Fruit fly (Drosophila melanogaster): Measurements from ENCODE around the gene Spag1.
A peak's percentile ranks its signal among the peaks of the same experiment; 100 is the strongest.

Gene Spag1

DNA sequence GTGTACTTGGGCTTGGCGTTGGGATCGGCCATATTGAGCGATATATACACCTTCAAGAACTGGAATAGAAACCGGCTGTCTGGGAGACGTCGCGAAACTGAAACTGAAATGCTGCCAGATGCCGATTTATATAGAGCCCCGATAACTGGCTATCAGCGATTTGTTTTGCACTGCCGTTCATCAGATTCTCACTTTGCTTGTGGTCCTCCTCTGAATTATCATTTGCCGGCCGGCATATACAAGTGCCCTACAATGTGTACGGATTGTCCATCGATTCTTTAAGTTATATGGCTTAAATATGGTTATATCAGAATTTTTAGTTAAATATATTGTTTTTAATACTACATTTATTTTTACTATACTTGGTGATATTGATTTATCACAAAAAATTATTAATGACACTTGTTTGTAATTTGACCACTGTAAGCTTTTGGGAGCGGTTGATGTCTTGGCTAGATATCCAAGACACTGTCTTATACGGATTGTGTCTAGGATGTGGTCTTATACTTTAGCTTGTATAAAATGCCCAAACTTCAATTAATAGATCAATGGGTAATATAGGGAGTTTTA is 40.9 kb downstream of the Spag1 start, which contains the start of gene CG31075 (continued):
- peak; percentile 53; the same call in 1 of the 3 replicates for TF ChIP-seq CG34422 (GFP tag; IDR thresholded peaks at IDR 0.05)
- TF ChIP-seq Chrac-16 (GFP tag; optimal IDR thresholded peaks at IDR 0.05), result no peak
- TF ChIP-seq kni (GFP tag; optimal IDR thresholded peaks at IDR 0.05), result no peak
- no peak for TF ChIP-seq kah (GFP tag; optimal IDR thresholded peaks at IDR 0.05)
- no peak for TF ChIP-seq Gsc (GFP tag; IDR thresholded peaks at IDR 0.05)
- TF ChIP-seq croc (GFP tag; conservative IDR thresholded peaks at IDR 0.05), result no peak
- peak; percentile 44 for TF ChIP-seq D19A (tag; optimal IDR thresholded peaks at IDR 0.05)
- no peak for TF ChIP-seq ERR (GFP tag; optimal IDR thresholded peaks at IDR 0.05)
- no peak for TF ChIP-seq CG15073 (GFP tag; optimal IDR thresholded peaks at IDR 0.05)
- no peak for TF ChIP-seq Eip74EF (GFP tag; optimal IDR thresholded peaks at IDR 0.05)
- no peak for TF ChIP-seq CHES-1-like (GFP tag; optimal IDR thresholded peaks at IDR 0.05)
- peak; percentile 74; the same call in 1 of the 2 replicates for TF ChIP-seq MBD-R2 (GFP tag; IDR thresholded peaks at IDR 0.05)
- TF ChIP-seq CG11456 (GFP tag; IDR thresholded peaks at IDR 0.05), result 0 out of 3 replicates have a peak, but pooled peaks have one; percentile 23
- TF ChIP-seq Atf3 (GFP tag; optimal IDR thresholded peaks at IDR 0.05), result no peak
- TF ChIP-seq salm (tag; optimal IDR thresholded peaks at IDR 0.05), result no peak
- peak; percentile 61; the same call in 2 of the 3 replicates for TF ChIP-seq ci (GFP tag; IDR thresholded peaks at IDR 0.05)
- TF ChIP-seq tin (GFP tag; optimal IDR thresholded peaks at IDR 0.05), result peak; percentile 12
- TF ChIP-seq CG15011 (GFP tag; optimal IDR thresholded peaks at IDR 0.05), result peak; percentile 39
- no peak; the same call in 1 of the 2 replicates for TF ChIP-seq tna (GFP tag; IDR thresholded peaks at IDR 0.05; ENCODE audit: partially characterized antibody)
- no peak for TF ChIP-seq HLHmδ (GFP tag; optimal IDR thresholded peaks at IDR 0.05)
- peak; percentile 7 for TF ChIP-seq HLH54F (GFP tag; optimal IDR thresholded peaks at IDR 0.05)
- TF ChIP-seq Adf1 (GFP tag; IDR thresholded peaks at IDR 0.05), result peak; percentile 42
- TF ChIP-seq CG18619 (GFP tag; optimal IDR thresholded peaks at IDR 0.05), result peak; percentile 28
- TF ChIP-seq Deaf1 (tag; optimal IDR thresholded peaks at IDR 0.05), result peak; percentile 29
- TF ChIP-seq CG13287 (GFP tag; IDR thresholded peaks at IDR 0.05; ENCODE audit: partially characterized antibody), result no peak; the same call in 1 of the 2 replicates
- peak; percentile 62 for TF ChIP-seq vvl (GFP tag; IDR thresholded peaks at IDR 0.05)
- peak; percentile 15 for TF ChIP-seq CG13296 (GFP tag; optimal IDR thresholded peaks at IDR 0.05)
- TF ChIP-seq z (GFP tag; IDR thresholded peaks at IDR 0.05), result no peak
- TF ChIP-seq nom (GFP tag; optimal IDR thresholded peaks at IDR 0.05), result peak; percentile 87
- no peak for TF ChIP-seq CG12236 (GFP tag; optimal IDR thresholded peaks at IDR 0.05)
- TF ChIP-seq onecut (GFP tag; IDR thresholded peaks at IDR 0.05), result peak; percentile 79
- TF ChIP-seq gt (GFP tag; IDR thresholded peaks at IDR 0.05), result no peak
- TF ChIP-seq esg (GFP tag; conservative IDR thresholded peaks at IDR 0.05), result peak; percentile 29; the same call in 1 of the 2 replicates
- TF ChIP-seq CG11723 (GFP tag; optimal IDR thresholded peaks at IDR 0.05), result no peak
- TF ChIP-seq row (GFP tag; IDR thresholded peaks at IDR 0.05), result peak; percentile 79
- no peak for TF ChIP-seq pros (GFP tag; optimal IDR thresholded peaks at IDR 0.05)
- no peak for TF ChIP-seq CG3163 (GFP tag; optimal IDR thresholded peaks at IDR 0.05)
- no peak for TF ChIP-seq nerfin-1 (tag; optimal IDR thresholded peaks at IDR 0.05)
- no peak for TF ChIP-seq Camta (GFP tag; optimal IDR thresholded peaks at IDR 0.05)
- peak; percentile 55 for TF ChIP-seq Xrp1 (GFP tag; IDR thresholded peaks at IDR 0.05)
- no peak for TF ChIP-seq Dip2 (GFP tag; IDR thresholded peaks at IDR 0.05)
- TF ChIP-seq zfh1 (GFP tag; IDR thresholded peaks at IDR 0.05), result peak; percentile 11; the same call in 1 of the 3 replicates
- TF ChIP-seq fd3F (GFP tag; optimal IDR thresholded peaks at IDR 0.05), result peak; percentile 5
- no peak for TF ChIP-seq ac (GFP tag; optimal IDR thresholded peaks at IDR 0.05)
- TF ChIP-seq Hmr (GFP tag; optimal IDR thresholded peaks at IDR 0.05), result peak; percentile 76
- TF ChIP-seq CG6683 (GFP tag; optimal IDR thresholded peaks at IDR 0.05), result no peak
- peak; percentile 91 for TF ChIP-seq Dbx (GFP tag; IDR thresholded peaks at IDR 0.05)
- no peak for TF ChIP-seq hb (GFP tag; IDR thresholded peaks at IDR 0.05; ENCODE audit: partially characterized antibody)
- no peak for TF ChIP-seq CG34376 (GFP tag; optimal IDR thresholded peaks at IDR 0.05)
- peak; percentile 63 for TF ChIP-seq CG10147 (GFP tag; optimal IDR thresholded peaks at IDR 0.05)
